Worm (Caenorhabditis elegans): ENCODE results near the gene F53F8.5.

The F53F8.5 gene

ce11 chrV:20711733-20712132 lies 7.9 kb upstream of the F53F8.5 start:
- TF ChIP-seq ref-1 (GFP tag; conservative IDR thresholded peaks at IDR 0.05) (no peak), cog-1 (tag; optimal IDR thresholded peaks at IDR 0.05) (peak; percentile 43), flt-1 (GFP tag; IDR thresholded peaks at IDR 0.05) (0 out of 2 replicates have a peak, but pooled peaks have one; percentile 28)

ce11 chrV:20710642-20711041 lies 6.8 kb upstream of the F53F8.5 start:
- no peak for TF ChIP-seq ref-1 (GFP tag; conservative IDR thresholded peaks at IDR 0.05)
- TF ChIP-seq tab-1 (GFP tag; IDR thresholded peaks at IDR 0.05) = no peak

ce11 chrV:20710156-20710555 lies 6.3 kb upstream of the F53F8.5 start:
- TF ChIP-seq ztf-29 (GFP tag; IDR thresholded peaks at IDR 0.05) (no peak), T22C8.4 (GFP tag; IDR thresholded peaks at IDR 0.05) (no peak), med-1 (GFP tag; optimal IDR thresholded peaks at IDR 0.05; ENCODE audit: insufficient read depth) (no peak), ztf-23 (GFP tag; IDR thresholded peaks at IDR 0.05) (no peak), cog-1 (tag; optimal IDR thresholded peaks at IDR 0.05) (no peak), flt-1 (GFP tag; IDR thresholded peaks at IDR 0.05) (no peak), klf-2 (GFP tag; conservative IDR thresholded peaks at IDR 0.05) (no peak), tab-1 (GFP tag; IDR thresholded peaks at IDR 0.05) (no peak)

- 0 out of 2 replicates have a peak, but pooled peaks have one; percentile 54 for TF ChIP-seq tab-1 (GFP tag; IDR thresholded peaks at IDR 0.05)
- 0 out of 2 replicates have a peak, but pooled peaks have one; percentile 28 for TF ChIP-seq flt-1 (GFP tag; IDR thresholded peaks at IDR 0.05)
These were observed 1.3 kb upstream of the F53F8.5 start for ce11 chrV:20705125-20705524.

- no peak for TF ChIP-seq ztf-29 (GFP tag; IDR thresholded peaks at IDR 0.05)
- TF ChIP-seq med-1 (GFP tag; optimal IDR thresholded peaks at IDR 0.05; ENCODE audit: insufficient read depth) = no peak
- no peak for TF ChIP-seq cog-1 (tag; optimal IDR thresholded peaks at IDR 0.05)
- no peak for TF ChIP-seq flt-1 (GFP tag; IDR thresholded peaks at IDR 0.05)
- no peak for TF ChIP-seq ref-1 (GFP tag; conservative IDR thresholded peaks at IDR 0.05)
- no peak for TF ChIP-seq tab-1 (GFP tag; IDR thresholded peaks at IDR 0.05)
- no peak for TF ChIP-seq T22C8.4 (GFP tag; IDR thresholded peaks at IDR 0.05)
- no peak for TF ChIP-seq ztf-23 (GFP tag; IDR thresholded peaks at IDR 0.05)
- no peak for TF ChIP-seq klf-2 (GFP tag; conservative IDR thresholded peaks at IDR 0.05)
These were observed 5.6 kb downstream of the F53F8.5 start, which contains the start of gene F53F8.7 for ce11 chrV:20698266-20698665. TSS of gene F53F8.7 (minus strand) at chrV:20698366.

- TF ChIP-seq T22C8.4 (GFP tag; IDR thresholded peaks at IDR 0.05) (peak; percentile 60), klf-2 (GFP tag; conservative IDR thresholded peaks at IDR 0.05) (peak; percentile 71), flt-1 (GFP tag; IDR thresholded peaks at IDR 0.05) (peak; percentile 86), ref-1 (GFP tag; conservative IDR thresholded peaks at IDR 0.05) (peak; percentile 42; the same call in 1 of the 2 replicates), ztf-29 (GFP tag; IDR thresholded peaks at IDR 0.05) (0 out of 2 replicates have a peak, but pooled peaks have one; percentile 37), ztf-23 (GFP tag; IDR thresholded peaks at IDR 0.05) (0 out of 2 replicates have a peak, but pooled peaks have one; percentile 68), cog-1 (tag; optimal IDR thresholded peaks at IDR 0.05) (no peak), tab-1 (GFP tag; IDR thresholded peaks at IDR 0.05) (peak; percentile 80), med-1 (GFP tag; optimal IDR thresholded peaks at IDR 0.05; ENCODE audit: insufficient read depth) (peak; percentile 46)
These were observed 9.9 kb downstream of the F53F8.5 start for ce11 chrV:20693968-20694367.

- TF ChIP-seq klf-2 (GFP tag; conservative IDR thresholded peaks at IDR 0.05) (no peak), flt-1 (GFP tag; IDR thresholded peaks at IDR 0.05) (no peak), ztf-23 (GFP tag; IDR thresholded peaks at IDR 0.05) (no peak), ztf-29 (GFP tag; IDR thresholded peaks at IDR 0.05) (no peak), med-1 (GFP tag; optimal IDR thresholded peaks at IDR 0.05; ENCODE audit: insufficient read depth) (no peak), tab-1 (GFP tag; IDR thresholded peaks at IDR 0.05) (no peak), cog-1 (tag; optimal IDR thresholded peaks at IDR 0.05) (no peak), ref-1 (GFP tag; conservative IDR thresholded peaks at IDR 0.05) (no peak), T22C8.4 (GFP tag; IDR thresholded peaks at IDR 0.05) (no peak)
These were observed 10.9 kb downstream of the F53F8.5 start for ce11 chrV:20692903-20693302.

- no peak for TF ChIP-seq flt-1 (GFP tag; IDR thresholded peaks at IDR 0.05)
- no peak for TF ChIP-seq med-1 (GFP tag; optimal IDR thresholded peaks at IDR 0.05; ENCODE audit: insufficient read depth)
- no peak for TF ChIP-seq ztf-29 (GFP tag; IDR thresholded peaks at IDR 0.05)
- TF ChIP-seq tab-1 (GFP tag; IDR thresholded peaks at IDR 0.05) = no peak
- TF ChIP-seq klf-2 (GFP tag; conservative IDR thresholded peaks at IDR 0.05) = no peak
These were observed 12.3 kb downstream of the F53F8.5 start, which contains the start of gene F53F8.4 for ce11 chrV:20691585-20691984. TSS of gene F53F8.4 (minus strand) at chrV:20691685.

ce11 chrV:20689481-20690039 lies 14.3 kb downstream of the F53F8.5 start, which contains the start of gene F53F8.3:
TSS of gene F53F8.3 (minus strand) at chrV:20689531.
- TF ChIP-seq T22C8.4 (GFP tag; IDR thresholded peaks at IDR 0.05) (0 out of 2 replicates have a peak, but pooled peaks have one; percentile 26), ztf-29 (GFP tag; IDR thresholded peaks at IDR 0.05) (no peak), cog-1 (tag; optimal IDR thresholded peaks at IDR 0.05) (no peak), klf-2 (GFP tag; conservative IDR thresholded peaks at IDR 0.05) (no peak)

- no peak for TF ChIP-seq klf-2 (GFP tag; conservative IDR thresholded peaks at IDR 0.05)
These were observed 18.5 kb downstream of the F53F8.5 start, which contains the start of gene klf-2 for ce11 chrV:20685383-20685782. TSS of gene klf-2 (plus strand) at chrV:20685683.

- TF ChIP-seq T22C8.4 (GFP tag; IDR thresholded peaks at IDR 0.05) (no peak), flt-1 (GFP tag; IDR thresholded peaks at IDR 0.05) (no peak), tab-1 (GFP tag; IDR thresholded peaks at IDR 0.05) (no peak), cog-1 (tag; optimal IDR thresholded peaks at IDR 0.05) (no peak), med-1 (GFP tag; optimal IDR thresholded peaks at IDR 0.05; ENCODE audit: insufficient read depth) (no peak), klf-2 (GFP tag; conservative IDR thresholded peaks at IDR 0.05) (no peak), ztf-29 (GFP tag; IDR thresholded peaks at IDR 0.05) (no peak), ztf-23 (GFP tag; IDR thresholded peaks at IDR 0.05) (no peak), ref-1 (GFP tag; conservative IDR thresholded peaks at IDR 0.05) (no peak)
These were observed 21.5 kb downstream of the F53F8.5 start for ce11 chrV:20682309-20682708.

Data from whole organism, midembryonic.